Fruit fly (Drosophila melanogaster) whole organism: ENCODE measurements around the gene UQCR-14.

ENCODE experiments used
- CG8478 ChIP-seq: fragments of >200 bp; optimal IDR thresholded peaks from 2 replicates; lab custom pipeline; 2018; ENCODE audit warnings: inconsistent platforms
- Dll ChIP-seq: fragments of >200 bp; optimal IDR thresholded peaks from 2 replicates; lab custom pipeline; 2017
- EcR ChIP-seq, 2 experiments: fragments of >200 bp; optimal IDR thresholded peaks; 2 replicates each; lab custom pipeline; 2017; ENCODE audit warnings: missing biosample characterization in 2 of 2, missing genetic modification characterization in 2 of 2, missing genetic modification reagents in 2 of 2
- pan ChIP-seq: fragments of >200 bp; optimal IDR thresholded peaks from 2 replicates; lab custom pipeline; 2017
- psq ChIP-seq: fragments of >200 bp; optimal IDR thresholded peaks from 2 replicates; lab custom pipeline; 2017
- usp ChIP-seq: fragments of >200 bp; optimal IDR thresholded peaks from 2 replicates; lab custom pipeline; 2017; ENCODE audit warnings: missing biosample characterization, missing genetic modification characterization, mixed read lengths

Gene UQCR-14

DNA sequence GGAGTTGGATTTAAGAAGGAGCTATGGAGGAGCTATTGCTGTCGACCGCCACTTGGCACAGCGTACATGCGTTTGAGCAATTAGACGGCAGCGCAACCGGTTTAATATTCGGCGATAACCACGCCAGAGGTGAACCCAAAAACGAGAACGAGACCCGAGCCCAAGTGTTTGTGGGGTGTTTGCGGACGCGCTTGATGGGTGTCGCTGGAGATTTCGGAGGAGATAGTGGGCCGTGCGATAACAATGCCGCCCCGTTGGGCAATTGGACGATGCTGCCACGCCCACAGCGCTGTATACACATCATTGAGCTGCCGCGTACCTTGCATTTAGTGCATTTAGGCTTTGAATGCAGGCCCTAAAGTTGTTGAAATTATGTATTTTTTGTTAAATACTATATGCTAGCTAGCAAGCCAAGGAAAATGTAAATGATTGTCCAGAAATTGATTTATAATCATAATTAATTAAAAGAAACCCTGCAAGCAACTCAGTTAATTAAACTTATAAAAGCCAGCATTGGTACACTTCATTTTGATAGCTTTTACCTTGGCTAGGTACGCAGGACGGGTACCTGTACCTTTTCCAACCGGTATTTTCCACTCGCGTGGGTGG is 22.3 kb downstream of the UQCR-14 start, which contains the start of gene Had1:
Gene Had1, minus strand, starts transcription at position 358 of the 609 bp plus-strand sequence.
- TF ChIP-seq pan (lab: Kevin White, UChicago): no peak
- no peak for TF ChIP-seq usp (GFP tag; lab: Kevin White, UChicago)
- TF ChIP-seq CG8478 (lab: Kevin White, UChicago): no peak
- TF ChIP-seq psq (lab: Kevin White, UChicago): no peak
- no peak for TF ChIP-seq Dll (lab: Kevin White, UChicago)
- no peak for TF ChIP-seq EcR (GFP tag; optimal IDR thresholded peaks at IDR 0.05; lab: Kevin White, UChicago)

DNA sequence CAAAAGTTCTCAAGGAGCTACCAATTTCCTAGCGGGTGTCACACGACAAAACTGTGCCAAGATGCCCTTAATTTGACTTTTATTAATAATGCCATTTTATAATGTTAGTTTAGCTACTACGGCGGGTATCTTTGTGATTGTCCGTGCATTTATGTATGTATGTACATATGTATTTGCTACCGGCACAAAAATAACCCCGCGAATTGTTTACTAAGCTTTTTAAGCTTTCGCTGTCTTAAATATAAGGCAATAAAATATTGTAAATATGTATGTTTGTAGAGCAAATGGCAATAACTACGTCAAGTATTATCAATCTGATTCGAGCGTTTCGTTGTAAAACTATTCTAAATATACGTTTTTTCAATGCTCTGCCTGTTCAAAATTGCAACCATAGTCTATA is 22.9 kb downstream of the UQCR-14 start:
- TF ChIP-seq EcR (GFP tag; optimal IDR thresholded peaks at IDR 0.05; lab: Kevin White, UChicago) (no peak), CG8478 (lab: Kevin White, UChicago) (no peak), psq (lab: Kevin White, UChicago) (no peak), pan (lab: Kevin White, UChicago) (no peak), usp (GFP tag; lab: Kevin White, UChicago) (no peak), Dll (lab: Kevin White, UChicago) (no peak)

DNA sequence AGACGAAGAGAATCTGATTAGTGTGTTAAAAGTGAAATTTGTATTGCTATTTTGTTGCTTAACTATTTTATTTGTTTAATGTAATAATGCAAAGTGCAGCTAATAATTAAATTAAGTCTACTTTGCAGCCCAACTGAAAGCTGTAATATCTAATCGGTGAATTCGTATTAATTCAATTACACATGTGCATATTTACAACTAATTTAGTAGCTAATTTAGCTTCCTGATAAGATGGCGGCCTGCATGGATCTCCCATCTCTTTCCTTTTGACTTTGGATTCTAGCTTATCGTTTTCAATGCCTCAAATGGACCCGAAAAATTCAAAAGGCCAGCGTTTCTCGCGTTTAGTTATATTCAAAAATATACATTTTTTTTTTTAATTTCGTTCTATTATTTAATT is 23.7 kb downstream of the UQCR-14 start:
- TF ChIP-seq usp (GFP tag; lab: Kevin White, UChicago): no peak
- no peak for TF ChIP-seq EcR (GFP tag; optimal IDR thresholded peaks at IDR 0.05; lab: Kevin White, UChicago)
- TF ChIP-seq Dll (lab: Kevin White, UChicago): no peak
- no peak for TF ChIP-seq CG8478 (lab: Kevin White, UChicago)
- TF ChIP-seq psq (lab: Kevin White, UChicago): no peak
- no peak for TF ChIP-seq pan (lab: Kevin White, UChicago)

DNA sequence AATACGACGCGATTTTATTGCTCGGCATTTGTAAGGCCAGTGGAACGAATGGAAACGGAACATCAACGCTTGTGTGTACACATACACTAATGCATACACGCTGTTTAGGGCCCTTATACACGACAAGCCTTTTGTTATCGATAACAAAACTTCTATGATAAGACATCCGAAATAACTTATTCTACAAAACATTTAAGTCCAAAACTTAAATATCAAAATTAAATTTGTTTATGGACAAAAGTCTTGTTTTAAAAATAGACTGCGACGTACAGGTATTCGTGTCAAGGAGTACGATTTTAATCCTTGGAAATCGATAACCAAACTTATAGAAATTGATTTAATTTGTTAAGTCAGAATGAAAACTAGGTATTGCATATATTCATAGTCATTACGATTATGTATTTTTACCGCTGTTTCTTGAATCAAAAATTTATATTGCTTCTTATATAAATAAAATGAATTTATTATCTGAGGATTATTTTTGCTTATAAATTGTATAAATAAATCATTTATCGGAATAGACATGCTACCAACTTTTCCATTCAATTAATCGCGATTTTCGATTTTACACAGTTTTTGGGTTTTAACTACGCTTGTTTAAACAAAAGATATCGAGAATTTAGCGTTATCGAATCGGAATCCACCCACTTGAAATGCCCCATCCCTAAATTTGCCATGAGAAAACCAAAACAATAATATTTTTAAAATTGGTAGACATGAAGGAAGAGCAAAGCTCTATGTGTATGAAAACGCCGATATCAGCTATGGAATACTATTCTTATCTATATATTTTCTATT is 27.2 kb downstream of the UQCR-14 start, which contains the start of the genes CG9915 and SWIP:
Gene CG9915, minus strand, starts transcription at position 61 of the 798 bp plus-strand sequence.
Gene SWIP, plus strand, starts transcription at position 632 of the 798 bp plus-strand sequence.
- TF ChIP-seq pan (lab: Kevin White, UChicago) (no peak), CG8478 (lab: Kevin White, UChicago) (no peak), usp (GFP tag; lab: Kevin White, UChicago) (no peak), Dll (lab: Kevin White, UChicago) (no peak), EcR (GFP tag; optimal IDR thresholded peaks at IDR 0.05; lab: Kevin White, UChicago) (no peak), psq (lab: Kevin White, UChicago) (no peak)

DNA sequence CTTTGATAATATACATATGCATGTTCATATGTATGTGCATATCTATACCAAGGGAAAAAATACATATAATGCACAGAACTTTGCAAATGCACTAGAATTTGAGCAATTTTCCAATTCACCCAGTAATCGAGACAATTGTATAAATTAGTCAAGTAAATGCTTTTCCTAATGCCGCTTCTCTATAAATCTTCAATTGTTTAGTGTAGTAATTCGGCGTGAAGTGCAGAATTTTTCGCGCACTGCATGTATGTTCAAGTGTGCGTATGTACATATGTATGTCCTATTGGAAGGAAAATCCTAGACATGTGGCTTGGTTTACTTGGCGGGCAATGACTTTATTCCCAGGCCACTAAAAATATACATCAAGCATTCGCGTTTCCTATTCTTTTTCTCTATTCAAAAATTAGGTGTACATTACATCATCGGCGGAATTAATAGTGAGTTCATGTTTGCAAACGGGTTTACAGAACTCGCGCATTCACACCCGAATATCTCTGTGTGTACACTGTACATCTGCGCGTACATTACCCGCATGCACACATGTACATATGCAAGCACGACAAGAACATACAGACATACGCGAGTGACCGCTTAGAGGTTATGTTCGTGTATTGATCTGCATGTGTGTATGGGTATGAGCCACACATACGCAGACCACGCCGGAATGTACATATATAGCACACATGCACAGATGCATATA is 32.9 kb downstream of the UQCR-14 start:
- TF ChIP-seq psq (lab: Kevin White, UChicago) (no peak), usp (GFP tag; lab: Kevin White, UChicago) (no peak), EcR (GFP tag; optimal IDR thresholded peaks at IDR 0.05; lab: Kevin White, UChicago) (no peak), CG8478 (lab: Kevin White, UChicago) (no peak), pan (lab: Kevin White, UChicago) (no peak), Dll (lab: Kevin White, UChicago) (no peak)

DNA sequence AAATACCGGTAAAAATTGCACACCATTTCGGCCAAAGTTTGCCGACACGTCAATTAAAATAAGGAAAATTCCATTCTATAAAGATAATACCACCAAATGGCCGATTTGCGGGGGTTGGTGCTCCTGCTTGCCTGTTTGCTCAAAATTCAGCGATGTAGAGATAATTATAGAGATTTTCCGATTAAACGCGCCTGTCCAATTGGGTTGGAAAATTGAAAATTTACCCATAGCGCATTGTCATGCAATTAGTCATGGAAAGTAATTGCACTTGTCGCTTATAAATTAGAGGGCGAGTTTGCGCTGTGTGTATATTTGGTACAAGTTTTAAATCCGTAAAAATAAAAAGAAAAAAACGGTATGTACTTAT is 33.5 kb downstream of the UQCR-14 start:
- TF ChIP-seq pan (lab: Kevin White, UChicago): no peak
- TF ChIP-seq CG8478 (lab: Kevin White, UChicago): no peak
- TF ChIP-seq EcR (GFP tag; optimal IDR thresholded peaks at IDR 0.05; lab: Kevin White, UChicago): no peak
- no peak for TF ChIP-seq Dll (lab: Kevin White, UChicago)
- TF ChIP-seq usp (GFP tag; lab: Kevin White, UChicago): no peak
- TF ChIP-seq psq (lab: Kevin White, UChicago): no peak

DNA sequence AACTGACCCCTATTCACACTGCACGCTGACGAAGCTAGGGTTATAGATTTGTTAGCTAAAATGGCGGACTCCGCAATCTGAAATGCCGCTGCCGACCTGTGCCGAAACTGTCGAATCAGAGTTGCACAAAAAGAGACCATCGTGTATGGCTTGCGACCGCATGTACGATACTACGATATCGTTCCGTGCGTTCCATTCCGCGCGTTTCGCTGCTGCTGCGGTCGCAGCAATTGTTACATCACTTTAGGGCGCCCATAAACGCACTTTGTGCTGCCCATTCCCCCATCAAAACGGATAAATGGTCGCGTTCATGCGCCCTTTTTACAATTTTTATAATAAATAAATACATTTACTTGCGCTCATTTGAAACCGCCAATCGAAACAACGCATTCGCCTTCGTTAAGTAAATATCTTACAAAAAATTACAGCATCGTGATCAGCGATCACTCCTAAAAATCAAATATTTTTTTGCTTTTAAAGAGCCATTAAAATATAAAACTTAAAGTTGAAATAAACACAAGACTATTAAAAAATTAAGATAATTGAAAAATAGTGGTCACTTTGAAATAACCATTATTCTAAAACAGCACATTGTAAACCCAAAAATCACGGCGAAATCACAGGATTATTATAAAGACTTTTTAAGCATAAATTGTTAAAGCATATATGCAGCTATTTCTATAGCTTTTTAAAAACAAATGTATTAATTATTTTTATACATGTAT is 34.3 kb downstream of the UQCR-14 start, which contains the start of gene Cyp1:
Gene Cyp1, minus strand, starts transcription at position 174 of the 725 bp plus-strand sequence.
- no peak for TF ChIP-seq Dll (lab: Kevin White, UChicago)
- no peak for TF ChIP-seq psq (lab: Kevin White, UChicago)
- no peak for TF ChIP-seq EcR (GFP tag; optimal IDR thresholded peaks at IDR 0.05; lab: Kevin White, UChicago)
- TF ChIP-seq pan (lab: Kevin White, UChicago): no peak
- TF ChIP-seq CG8478 (lab: Kevin White, UChicago): no peak
- no peak for TF ChIP-seq usp (GFP tag; lab: Kevin White, UChicago)

DNA sequence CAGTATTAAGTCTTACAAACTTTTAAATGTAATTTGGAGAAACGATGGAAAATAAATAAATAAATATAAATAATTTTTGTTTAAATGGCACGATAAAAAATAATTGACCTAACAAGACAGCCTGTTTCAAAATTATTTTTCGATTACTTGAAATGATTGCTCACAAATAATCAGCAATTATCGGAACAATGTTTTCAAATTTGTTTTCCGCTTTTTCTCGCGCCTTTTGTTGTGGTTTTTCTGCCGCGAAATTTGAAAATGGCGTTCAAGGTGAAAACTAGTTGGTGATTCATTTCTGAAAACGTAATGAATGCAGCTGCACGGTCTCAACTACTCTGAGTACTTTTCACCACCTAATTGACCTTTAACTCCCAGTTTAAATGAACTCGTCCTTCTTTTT is 34.9 kb downstream of the UQCR-14 start:
- TF ChIP-seq usp (GFP tag; lab: Kevin White, UChicago) (no peak), psq (lab: Kevin White, UChicago) (no peak), pan (lab: Kevin White, UChicago) (no peak), Dll (lab: Kevin White, UChicago) (no peak), CG8478 (lab: Kevin White, UChicago) (no peak)

DNA sequence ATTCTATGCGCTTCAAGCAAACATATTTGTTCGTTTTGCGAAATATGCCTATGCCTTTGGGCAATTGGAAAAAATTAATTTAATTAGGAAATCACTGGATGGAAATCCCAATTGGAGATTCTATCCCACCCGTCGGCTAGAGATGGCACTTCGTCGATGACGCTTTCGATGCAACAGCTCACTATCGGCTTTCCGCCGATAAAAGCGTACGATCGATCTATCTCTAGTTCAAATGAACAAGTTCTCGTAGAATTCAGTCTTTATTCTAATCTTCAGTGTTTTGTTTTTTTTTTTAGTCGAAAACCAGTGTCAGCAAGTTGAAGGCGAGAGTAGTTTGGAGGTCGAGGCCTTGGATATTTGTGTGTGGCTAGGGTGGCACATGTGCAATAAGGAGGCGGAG is 37.0 kb downstream of the UQCR-14 start, which contains the start of the genes CG9917 and CG32579:
Gene CG9917, minus strand, starts transcription at position 169 of the 400 bp plus-strand sequence.
Gene CG32579, plus strand, starts transcription at position 224 of the 400 bp plus-strand sequence.
- no peak for TF ChIP-seq pan (lab: Kevin White, UChicago)
- TF ChIP-seq psq (lab: Kevin White, UChicago): no peak
- no peak for TF ChIP-seq CG8478 (lab: Kevin White, UChicago)
- TF ChIP-seq usp (GFP tag; lab: Kevin White, UChicago): no peak
- TF ChIP-seq EcR (GFP tag; optimal IDR thresholded peaks at IDR 0.05; lab: Kevin White, UChicago): no peak
- TF ChIP-seq Dll (lab: Kevin White, UChicago): no peak

DNA sequence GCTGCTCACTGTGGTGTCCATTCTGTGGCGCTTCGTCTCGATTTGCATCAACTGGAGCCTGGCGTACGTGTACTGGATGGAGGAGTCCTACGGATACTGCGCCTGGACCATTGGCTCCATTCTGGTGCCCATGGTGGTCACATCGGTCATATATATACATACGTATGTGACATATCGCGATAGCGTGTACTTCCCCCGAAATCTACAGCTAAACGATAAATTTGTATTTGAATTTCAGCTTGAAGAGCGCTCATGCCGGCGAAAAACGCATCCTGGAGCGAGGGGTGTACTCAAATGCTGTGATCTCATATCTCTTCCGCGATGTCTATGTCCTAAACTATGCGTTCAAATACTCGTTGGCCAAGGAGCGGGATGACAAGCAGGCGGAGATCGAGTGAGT is 37.4 kb downstream of the UQCR-14 start:
- no peak for TF ChIP-seq CG8478 (lab: Kevin White, UChicago)
- TF ChIP-seq usp (GFP tag; lab: Kevin White, UChicago): no peak
- TF ChIP-seq pan (lab: Kevin White, UChicago): no peak
- no peak for TF ChIP-seq EcR (GFP tag; optimal IDR thresholded peaks at IDR 0.05; lab: Kevin White, UChicago)
